Worm (Caenorhabditis elegans) whole organism, L2 larva: ENCODE data around the gene nhr-269.

Experiments
- R02D3.7 ChIP-seq: fragments of 150-350 bp; optimal IDR thresholded peaks from 2 replicates; lab custom pipeline; 2014; ENCODE audit warnings: missing biosample characterization, missing genetic modification characterization
- alr-1 ChIP-seq: fragments of 150-350 bp; optimal IDR thresholded peaks from 2 replicates; lab custom pipeline; 2014; ENCODE audit warnings: missing biosample characterization, missing genetic modification characterization
- aly-2 ChIP-seq: fragments of 150-350 bp; optimal IDR thresholded peaks from 2 replicates; lab custom pipeline; 2014; ENCODE audit warnings: missing biosample characterization, missing genetic modification characterization
- ama-1 ChIP-seq: fragments of 150-350 bp; optimal IDR thresholded peaks from 2 replicates; lab custom pipeline; 2018; ENCODE audit warnings: inconsistent platforms
- ceh-16 ChIP-seq: fragments of 150-350 bp; optimal IDR thresholded peaks from 2 replicates; lab custom pipeline; 2014; ENCODE audit warnings: missing biosample characterization, missing genetic modification characterization
- ceh-82 ChIP-seq: fragments of 150-350 bp; optimal IDR thresholded peaks from 2 replicates; lab custom pipeline; 2014; ENCODE audit warnings: missing biosample characterization, missing genetic modification characterization
- crh-2 ChIP-seq: sonication (generic microtip); optimal IDR thresholded peaks from 2 replicates; lab custom pipeline; 2017; ENCODE audit warnings: missing biosample characterization, missing genetic modification characterization
- dmd-4 ChIP-seq: sonication (generic microtip); optimal IDR thresholded peaks from 2 replicates; lab custom pipeline; 2017; ENCODE audit warnings: missing biosample characterization, missing genetic modification characterization
- elt-1 ChIP-seq: fragments of 150-350 bp; optimal IDR thresholded peaks from 2 replicates; lab custom pipeline; 2014; ENCODE audit warnings: missing biosample characterization, missing genetic modification characterization
- elt-3 ChIP-seq: sonication (generic microtip); optimal IDR thresholded peaks from 2 replicates; lab custom pipeline; 2017; ENCODE audit warnings: missing biosample characterization, missing genetic modification characterization
- fos-1 ChIP-seq: fragments of 150-350 bp; optimal IDR thresholded peaks from 2 replicates; lab custom pipeline; 2014; ENCODE audit warnings: missing biosample characterization, missing genetic modification characterization
- gmeb-1 ChIP-seq: fragments of 150-350 bp; optimal IDR thresholded peaks from 2 replicates; lab custom pipeline; 2014; ENCODE audit warnings: missing biosample characterization, missing genetic modification characterization
- lin-11 ChIP-seq: fragments of 150-350 bp; sonication (generic microtip); optimal IDR thresholded peaks from 2 replicates; lab custom pipeline; 2014; ENCODE audit warnings: missing biosample characterization, missing genetic modification characterization, inconsistent platforms, mixed read lengths
- lin-13 ChIP-seq: fragments of 150-350 bp; optimal IDR thresholded peaks from 2 replicates; lab custom pipeline; 2014; ENCODE audit warnings: missing biosample characterization, missing genetic modification reagents, missing genetic modification characterization
- lin-39 ChIP-seq: fragments of 150-350 bp; optimal IDR thresholded peaks from 2 replicates; lab custom pipeline; 2014; ENCODE audit warnings: missing biosample characterization, missing genetic modification reagents, missing genetic modification characterization
- lsy-2 ChIP-seq, 2 experiments: fragments of 150-350 bp in 1 of 2; sonication (generic microtip) in 1 of 2; optimal IDR thresholded peaks; 2 replicates each; lab custom pipeline; 2014 to 2017; ENCODE audit warnings: missing biosample characterization in 2 of 2, missing genetic modification characterization in 2 of 2
- mab-5 ChIP-seq: fragments of 150-350 bp; optimal IDR thresholded peaks from 2 replicates; lab custom pipeline; 2014; ENCODE audit warnings: missing biosample characterization, missing genetic modification characterization
- mdl-1 ChIP-seq, 2 experiments: fragments of 150-350 bp in 1 of 2; sonication (generic microtip) in 1 of 2; optimal IDR thresholded peaks; 2 replicates each; lab custom pipeline; 2017; ENCODE audit warnings: missing biosample characterization in 2 of 2, missing genetic modification characterization in 2 of 2
- nhr-12 ChIP-seq: fragments of 150-350 bp; optimal IDR thresholded peaks from 2 replicates; lab custom pipeline; 2014; ENCODE audit warnings: missing biosample characterization, missing genetic modification characterization
- nhr-129 ChIP-seq: fragments of 150-350 bp; optimal IDR thresholded peaks from 2 replicates; lab custom pipeline; 2014; ENCODE audit warnings: missing biosample characterization, missing genetic modification characterization
- nhr-21 ChIP-seq: fragments of 150-350 bp; optimal IDR thresholded peaks from 2 replicates; lab custom pipeline; 2014; ENCODE audit warnings: missing biosample characterization, missing genetic modification characterization
- nhr-237 ChIP-seq: fragments of 150-350 bp; optimal IDR thresholded peaks from 2 replicates; lab custom pipeline; 2014; ENCODE audit warnings: missing biosample characterization, missing genetic modification characterization
- peb-1 ChIP-seq: fragments of 150-350 bp; optimal IDR thresholded peaks from 2 replicates; lab custom pipeline; 2014; ENCODE audit warnings: missing biosample characterization, missing genetic modification characterization
- skn-1 ChIP-seq: sonication (generic microtip); optimal IDR thresholded peaks from 2 replicates; lab custom pipeline; 2017; ENCODE audit warnings: missing biosample characterization, missing genetic modification characterization
- sma-3 ChIP-seq: sonication (generic microtip); optimal IDR thresholded peaks from 2 replicates; lab custom pipeline; 2016; ENCODE audit warnings: missing genetic modification reagents, missing genetic modification characterization, missing compliant biosample characterization
- sma-9 ChIP-seq, 2 experiments: fragments of 150-350 bp in 1 of 2; sonication (generic microtip) in 1 of 2; optimal IDR thresholded peaks; 2 replicates each; lab custom pipeline; 2014 to 2016; ENCODE audit warnings: missing genetic modification characterization in 2 of 2, mild to moderate bottlenecking in 1 of 2, missing biosample characterization in 1 of 2, missing compliant biosample characterization in 1 of 2, missing genetic modification reagents in 1 of 2, moderate library complexity in 1 of 2
- snpc-4 ChIP-seq: fragments of 150-350 bp; optimal IDR thresholded peaks from 2 replicates; lab custom pipeline; 2014; ENCODE audit warnings: missing biosample characterization, missing genetic modification characterization
- unc-39 ChIP-seq: fragments of 150-350 bp; optimal IDR thresholded peaks from 2 replicates; lab custom pipeline; 2014; ENCODE audit warnings: missing biosample characterization, missing genetic modification characterization
- unc-55 ChIP-seq: fragments of 150-350 bp; sonication (generic microtip); optimal IDR thresholded peaks from 3 replicates; lab custom pipeline; 2014; ENCODE audit warnings: missing biosample characterization, missing genetic modification reagents, missing genetic modification characterization
- unc-62 ChIP-seq: fragments of 150-350 bp; optimal IDR thresholded peaks from 2 replicates; lab custom pipeline; 2014; ENCODE audit warnings: missing biosample characterization, missing genetic modification reagents, missing genetic modification characterization
- zag-1 ChIP-seq: fragments of 150-350 bp; optimal IDR thresholded peaks from 2 replicates; lab custom pipeline; 2014; ENCODE audit warnings: missing biosample characterization, missing genetic modification characterization
- ztf-1 ChIP-seq: fragments of 200-800 bp; sonication (Bioruptor generic); conservative IDR thresholded peaks from 2 replicates; pipeline ENCODE4 v1.3.6; 2022; ENCODE audit warnings: missing genetic modification characterization, missing compliant biosample characterization
- ztf-11 ChIP-seq: sonication (generic microtip); optimal IDR thresholded peaks from 2 replicates; lab custom pipeline; 2017; ENCODE audit warnings: missing biosample characterization, missing genetic modification characterization

nhr-269 gene

ce11 chrV:15392064-15392463, 22.5 kb upstream of the nhr-269 start:
- TF ChIP-seq snpc-4 (tag; lab: Kevin White, UChicago), result no peak
- TF ChIP-seq dmd-4 (tag; lab: Kevin White, UChicago), result no peak
- no peak for TF ChIP-seq skn-1 (tag; lab: Kevin White, UChicago)
- no peak for TF ChIP-seq gmeb-1 (tag; lab: Kevin White, UChicago)
- TF ChIP-seq lsy-2 (tag; optimal IDR thresholded peaks at IDR 0.05; lab: Kevin White, UChicago), result no peak

ce11 chrV:15388820-15389384, 19.3 kb upstream of the nhr-269 start, which contains the start of gene srh-170:
Gene srh-170, minus strand, starts transcription at chrV:15388870.
- TF ChIP-seq elt-3, result no peak
- TF ChIP-seq mdl-1 (tag; optimal IDR thresholded peaks at IDR 0.05; lab: Kevin White, UChicago), result no peak
- TF ChIP-seq skn-1 (tag; lab: Kevin White, UChicago), result no peak
- no peak for TF ChIP-seq crh-2 (tag; lab: Kevin White, UChicago)

- TF ChIP-seq mdl-1 (tag; optimal IDR thresholded peaks at IDR 0.05; lab: Kevin White, UChicago) (no peak), ztf-1 (GFP tag; lab: Robert Waterston, UW) (no peak), ceh-16 (no peak), sma-3 (GFP tag; lab: Kevin White, UChicago) (no peak), aly-2 (tag; lab: Kevin White, UChicago) (no peak), zag-1 (tag; lab: Kevin White, UChicago) (no peak), fos-1 (no peak)
These were observed 15.1 kb upstream of the nhr-269 start, which contains the start of gene str-102 for ce11 chrV:15384733-15385132. Gene str-102, plus strand, starts transcription at chrV:15385033.

- TF ChIP-seq crh-2 (tag; lab: Kevin White, UChicago) (no peak), nhr-21 (tag; lab: Kevin White, UChicago) (no peak), mab-5 (tag; lab: Kevin White, UChicago) (no peak), lin-11 (tag; lab: Kevin White, UChicago) (no peak), lin-13 (GFP tag; lab: Kevin White, UChicago) (no peak), ztf-1 (GFP tag; lab: Robert Waterston, UW) (no peak), R02D3.7 (no peak), alr-1 (tag; lab: Kevin White, UChicago) (no peak), sma-9 (GFP tag; optimal IDR thresholded peaks at IDR 0.05; lab: Kevin White, UChicago) (no peak), sma-9 (tag; optimal IDR thresholded peaks at IDR 0.05; lab: Kevin White, UChicago) (no peak), zag-1 (tag; lab: Kevin White, UChicago) (no peak), dmd-4 (tag; lab: Kevin White, UChicago) (no peak)
- TF ChIP-seq, all 48 proteins: peak for 0
These were observed 14.1 kb upstream of the nhr-269 start, which contains the start of gene str-88 for ce11 chrV:15383739-15384138. Gene str-88, minus strand, starts transcription at chrV:15383839.

ce11 chrV:15380857-15381256, 11.2 kb upstream of the nhr-269 start, which contains the start of gene dhs-23:
Gene dhs-23, plus strand, starts transcription at chrV:15381219.
- TF ChIP-seq ztf-11 (no peak), lin-39 (tag; lab: Kevin White, UChicago) (no peak), fos-1 (peak; percentile 1)
- TF ChIP-seq, all 48 proteins: peak for 1

- TF ChIP-seq nhr-129 (tag; lab: Kevin White, UChicago) (no peak), mab-5 (tag; lab: Kevin White, UChicago) (no peak), aly-2 (tag; lab: Kevin White, UChicago) (no peak), alr-1 (tag; lab: Kevin White, UChicago) (no peak), unc-62 (GFP tag; lab: Kevin White, UChicago) (no peak)
These were observed 10.2 kb upstream of the nhr-269 start, which contains the start of gene srh-251 for ce11 chrV:15379817-15380216. Gene srh-251, minus strand, starts transcription at chrV:15379917.

- TF ChIP-seq mab-5 (tag; lab: Kevin White, UChicago) (no peak), ama-1 (lab: Kevin White, UChicago) (no peak), nhr-12 (tag; lab: Kevin White, UChicago) (no peak), nhr-129 (tag; lab: Kevin White, UChicago) (no peak), lsy-2 (tag; optimal IDR thresholded peaks at IDR 0.05; lab: Kevin White, UChicago) (no peak), mdl-1 (tag; optimal IDR thresholded peaks at IDR 0.05; lab: Kevin White, UChicago) (no peak), zag-1 (tag; lab: Kevin White, UChicago) (no peak), skn-1 (tag; lab: Kevin White, UChicago) (no peak), elt-3 (no peak), ceh-82 (tag; lab: Kevin White, UChicago) (no peak), unc-55 (no peak), unc-39 (tag; lab: Kevin White, UChicago) (no peak), R02D3.7 (no peak), peb-1 (tag; lab: Kevin White, UChicago) (no peak), elt-1 (tag; lab: Kevin White, UChicago) (no peak), nhr-237 (tag; lab: Kevin White, UChicago) (no peak), sma-9 (GFP tag; optimal IDR thresholded peaks at IDR 0.05; lab: Kevin White, UChicago) (no peak), sma-9 (tag; optimal IDR thresholded peaks at IDR 0.05; lab: Kevin White, UChicago) (no peak), sma-3 (GFP tag; lab: Kevin White, UChicago) (no peak)
These were observed 8.3 kb upstream of the nhr-269 start, which contains the start of gene srh-122 for ce11 chrV:15377903-15378302. Gene srh-122, minus strand, starts transcription at chrV:15378003.
